8 worm cellular contexts compared by ENCODE assay signal in the genomic region with DNA sequence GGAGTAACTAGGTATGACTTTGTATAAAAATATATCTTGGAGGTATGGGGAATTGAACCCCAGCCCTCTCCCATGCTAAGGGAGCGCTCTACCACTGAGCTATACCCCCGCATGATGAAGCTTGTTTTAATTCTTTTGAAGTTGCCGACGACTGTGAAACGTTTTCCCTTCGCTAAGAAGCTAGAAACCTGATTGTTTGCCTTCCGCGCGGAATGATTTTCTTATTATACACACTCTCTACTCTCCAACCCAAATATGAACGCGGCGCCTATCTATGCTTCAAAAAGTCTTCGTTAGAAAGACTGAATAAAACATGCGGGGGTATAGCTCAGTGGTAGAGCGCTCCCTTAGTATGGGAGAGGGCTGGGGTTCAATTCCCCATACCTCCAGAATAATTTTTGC.
A peak's percentile ranks its signal among the peaks of the same experiment; 100 is the strongest.
TF ChIP-seq lines count a peak whose summit lies in the region.

No protein-coding gene starts in this region.

TF ChIP-seq in whole organism, L1 larva, 84 proteins besides CTCF, POLR2A, EP300 and RAD21:
- TF ChIP-seq nhr-19 (GFP tag; conservative IDR thresholded peaks at IDR 0.05; lab: Robert Waterston, UW) (no peak), dsc-1 (tag; optimal IDR thresholded peaks at IDR 0.05; lab: Kevin White, UChicago) (peak; percentile 0)

TF ChIP-seq in whole organism, L2 larva, 48 proteins besides CTCF, POLR2A, EP300 and RAD21 (continues in another document):
- TF ChIP-seq snpc-4 (tag; optimal IDR thresholded peaks at IDR 0.05; lab: Kevin White, UChicago) (no peak), dmd-4 (tag; optimal IDR thresholded peaks at IDR 0.05; lab: Kevin White, UChicago) (no peak), elt-1 (tag; optimal IDR thresholded peaks at IDR 0.05; lab: Kevin White, UChicago) (no peak), ZK546.5 (tag; optimal IDR thresholded peaks at IDR 0.05; lab: Kevin White, UChicago) (no peak), peb-1 (tag; optimal IDR thresholded peaks at IDR 0.05; lab: Kevin White, UChicago) (no peak), fos-1 (tag; optimal IDR thresholded peaks at IDR 0.05; lab: Kevin White, UChicago) (no peak), nhr-12 (tag; optimal IDR thresholded peaks at IDR 0.05; lab: Kevin White, UChicago) (no peak), Y55F3AM.14 (GFP tag; optimal IDR thresholded peaks at IDR 0.05; lab: Kevin White, UChicago) (peak; percentile 4), lin-11 (tag; optimal IDR thresholded peaks at IDR 0.05; lab: Kevin White, UChicago) (no peak), nhr-6 (tag; optimal IDR thresholded peaks at IDR 0.05; lab: Kevin White, UChicago) (no peak), unc-39 (tag; optimal IDR thresholded peaks at IDR 0.05; lab: Kevin White, UChicago) (no peak), F13H6.1 (tag; optimal IDR thresholded peaks at IDR 0.05; lab: Kevin White, UChicago) (peak; percentile 1), sma-3 (GFP tag; optimal IDR thresholded peaks at IDR 0.05; lab: Kevin White, UChicago) (peak; percentile 6)

TF ChIP-seq in whole organism, L3 larva, 47 proteins besides CTCF, POLR2A, EP300 and RAD21 (continues in another document):
- TF ChIP-seq skn-1 (tag; optimal IDR thresholded peaks at IDR 0.05; lab: Kevin White, UChicago) (no peak), daf-12 (tag; optimal IDR thresholded peaks at IDR 0.05; lab: Kevin White, UChicago) (no peak), pqm-1 (tag; optimal IDR thresholded peaks at IDR 0.05; lab: Kevin White, UChicago) (peak; percentile 4), ztf-11 (tag; optimal IDR thresholded peaks at IDR 0.05; lab: Kevin White, UChicago) (no peak), unc-62 (GFP tag; optimal IDR thresholded peaks at IDR 0.05; lab: Kevin White, UChicago) (no peak), egl-5 (tag; optimal IDR thresholded peaks at IDR 0.05; lab: Kevin White, UChicago) (no peak), nhr-237 (tag; optimal IDR thresholded peaks at IDR 0.05; lab: Kevin White, UChicago) (no peak), lin-39 (tag; optimal IDR thresholded peaks at IDR 0.05; lab: Kevin White, UChicago) (no peak), nfya-1 (tag; optimal IDR thresholded peaks at IDR 0.05; lab: Kevin White, UChicago; ENCODE audit: insufficient read depth) (peak; percentile 19), snpc-4 (tag; optimal IDR thresholded peaks at IDR 0.05; lab: Kevin White, UChicago) (no peak), ceh-9 (tag; optimal IDR thresholded peaks at IDR 0.05; lab: Kevin White, UChicago) (no peak), sea-2 (GFP tag; optimal IDR thresholded peaks at IDR 0.05; lab: Kevin White, UChicago) (no peak), tbx-2 (tag; optimal IDR thresholded peaks at IDR 0.05; lab: Kevin White, UChicago) (no peak)

TF ChIP-seq in whole organism, L4 larva, 104 proteins besides CTCF, POLR2A, EP300 and RAD21 (continues in another document):
- TF ChIP-seq spr-1 (tag; optimal IDR thresholded peaks at IDR 0.05; lab: Kevin White, UChicago) (peak; percentile 56), nhr-237 (tag; optimal IDR thresholded peaks at IDR 0.05; lab: Kevin White, UChicago) (no peak), dmd-9 (GFP tag; IDR thresholded peaks at IDR 0.05; lab: Robert Waterston, UW) (0 out of 2 replicates have a peak, but pooled peaks have one; percentile 60), nhr-111 (GFP tag; optimal IDR thresholded peaks at IDR 0.05; lab: Kevin White, UChicago) (peak; percentile 16), rbr-2 (tag; optimal IDR thresholded peaks at IDR 0.05; lab: Kevin White, UChicago) (peak; percentile 37), daf-8 (GFP tag; IDR thresholded peaks at IDR 0.05; lab: Robert Waterston, UW) (no peak), nhr-102 (tag; optimal IDR thresholded peaks at IDR 0.05; lab: Kevin White, UChicago) (peak; percentile 47), F26F4.8 (GFP tag; conservative IDR thresholded peaks at IDR 0.05; lab: Robert Waterston, UW) (0 out of 2 replicates have a peak, but pooled peaks have one; percentile 44), ceh-20 (GFP tag; IDR thresholded peaks at IDR 0.05; lab: Robert Waterston, UW) (0 out of 2 replicates have a peak, but pooled peaks have one; percentile 24), egl-43 (GFP tag; IDR thresholded peaks at IDR 0.05; lab: Robert Waterston, UW) (peak; percentile 83), vab-7 (GFP tag; IDR thresholded peaks at IDR 0.05; lab: Robert Waterston, UW) (no peak; the same call in 1 of the 2 replicates)

TF ChIP-seq in whole organism, early embryonic, 17 proteins besides CTCF, POLR2A, EP300 and RAD21:
- TF ChIP-seq tbx-37 (GFP tag; conservative IDR thresholded peaks at IDR 0.05; lab: Robert Waterston, UW): 0 out of 2 replicates have a peak, but pooled peaks have one; percentile 17
- TF ChIP-seq tbx-11 (GFP tag; IDR thresholded peaks at IDR 0.05; lab: Robert Waterston, UW): 0 out of 2 replicates have a peak, but pooled peaks have one; percentile 39
- TF ChIP-seq tra-4 (tag; optimal IDR thresholded peaks at IDR 0.05; lab: Kevin White, UChicago): no peak

TF ChIP-seq in whole organism, late embryonic, 69 proteins besides CTCF, POLR2A, EP300 and RAD21:
- TF ChIP-seq nhr-11 (tag; optimal IDR thresholded peaks at IDR 0.05; lab: Kevin White, UChicago) (no peak), gmeb-2 (tag; optimal IDR thresholded peaks at IDR 0.05; lab: Kevin White, UChicago) (no peak), ceh-34 (tag; optimal IDR thresholded peaks at IDR 0.05; lab: Kevin White, UChicago) (no peak), ttx-3 (tag; optimal IDR thresholded peaks at IDR 0.05; lab: Kevin White, UChicago) (no peak), sox-4 (tag; optimal IDR thresholded peaks at IDR 0.05; lab: Kevin White, UChicago) (peak; percentile 7), madf-2 (tag; optimal IDR thresholded peaks at IDR 0.05; lab: Kevin White, UChicago) (peak; percentile 12), pha-2 (tag; optimal IDR thresholded peaks at IDR 0.05; lab: Kevin White, UChicago) (no peak), hlh-15 (tag; optimal IDR thresholded peaks at IDR 0.05; lab: Kevin White, UChicago) (no peak), nfya-1 (tag; optimal IDR thresholded peaks at IDR 0.05; lab: Kevin White, UChicago) (peak; percentile 4), Y22D7AL.16 (tag; optimal IDR thresholded peaks at IDR 0.05; lab: Kevin White, UChicago) (peak; percentile 13), lin-11 (tag; optimal IDR thresholded peaks at IDR 0.05; lab: Kevin White, UChicago) (no peak), ceh-24 (tag; optimal IDR thresholded peaks at IDR 0.05; lab: Kevin White, UChicago) (no peak), hlh-8 (tag; optimal IDR thresholded peaks at IDR 0.05; lab: Kevin White, UChicago) (no peak), T23F11.4 (GFP tag; optimal IDR thresholded peaks at IDR 0.05; lab: Kevin White, UChicago) (no peak), che-1 (tag; optimal IDR thresholded peaks at IDR 0.05; lab: Kevin White, UChicago) (peak; percentile 16), unc-42 (tag; optimal IDR thresholded peaks at IDR 0.05; lab: Kevin White, UChicago) (no peak), ceh-22 (tag; optimal IDR thresholded peaks at IDR 0.05; lab: Kevin White, UChicago) (no peak)

TF ChIP-seq in whole organism, midembryonic, 9 proteins besides CTCF, POLR2A, EP300 and RAD21:
- TF ChIP-seq T22C8.4 (GFP tag; IDR thresholded peaks at IDR 0.05; lab: Robert Waterston, UW) (no peak), flt-1 (GFP tag; IDR thresholded peaks at IDR 0.05; lab: Robert Waterston, UW) (peak; percentile 71; the same call in 1 of the 2 replicates), cog-1 (tag; optimal IDR thresholded peaks at IDR 0.05; lab: Kevin White, UChicago) (no peak), ztf-23 (GFP tag; IDR thresholded peaks at IDR 0.05; lab: Robert Waterston, UW) (peak; percentile 71; the same call in 1 of the 2 replicates), klf-2 (GFP tag; conservative IDR thresholded peaks at IDR 0.05; lab: Robert Waterston, UW) (peak; percentile 58; the same call in 1 of the 2 replicates)

TF ChIP-seq in whole organism, young adult, 124 proteins besides CTCF, POLR2A, EP300 and RAD21 (continues in another document):
- 0 out of 2 replicates have a peak, but pooled peaks have one; percentile 41 for TF ChIP-seq nfyb-1 (GFP tag; IDR thresholded peaks at IDR 0.05; lab: Robert Waterston, UW)
- peak; percentile 36 for TF ChIP-seq sptf-2 (GFP tag; optimal IDR thresholded peaks at IDR 0.05; lab: Kevin White, UChicago)
- peak; percentile 68 for TF ChIP-seq die-1 (tag; optimal IDR thresholded peaks at IDR 0.05; lab: Kevin White, UChicago)
- TF ChIP-seq cebp-2 (GFP tag; IDR thresholded peaks at IDR 0.05; lab: Robert Waterston, UW): 0 out of 2 replicates have a peak, but pooled peaks have one; percentile 19
- peak; percentile 34 for TF ChIP-seq hrde-1 (tag; optimal IDR thresholded peaks at IDR 0.05; lab: Kevin White, UChicago; ENCODE audit: borderline replicate concordance)
- peak; percentile 66 for TF ChIP-seq ZK185.1 (tag; optimal IDR thresholded peaks at IDR 0.05; lab: Kevin White, UChicago; ENCODE audit: poor library complexity, severe bottlenecking)
- no peak for TF ChIP-seq ama-1 (optimal IDR thresholded peaks at IDR 0.05; lab: Kevin White, UChicago)
- no peak for TF ChIP-seq ama-1 (GFP tag; optimal IDR thresholded peaks at IDR 0.05; lab: Kevin White, UChicago)
- peak; percentile 39; the same call in 1 of the 2 replicates for TF ChIP-seq B0336.3 (GFP tag; IDR thresholded peaks at IDR 0.05; lab: Robert Waterston, UW)
- TF ChIP-seq tbp1 (GFP tag; optimal IDR thresholded peaks at IDR 0.05; lab: Kevin White, UChicago): peak; percentile 89
- no peak for TF ChIP-seq ztf-26 (tag; optimal IDR thresholded peaks at IDR 0.05; lab: Kevin White, UChicago)
- no peak for TF ChIP-seq fkh-3 (tag; optimal IDR thresholded peaks at IDR 0.05; lab: Kevin White, UChicago)
- no peak for TF ChIP-seq egl-18 (GFP tag; IDR thresholded peaks at IDR 0.05; lab: Robert Waterston, UW)
- TF ChIP-seq somi-1 (GFP tag; optimal IDR thresholded peaks at IDR 0.05; lab: Kevin White, UChicago): no peak
- TF ChIP-seq F22D6.2 (tag; optimal IDR thresholded peaks at IDR 0.05; lab: Kevin White, UChicago): no peak
- TF ChIP-seq him-1 (tag; optimal IDR thresholded peaks at IDR 0.05; lab: Kevin White, UChicago): peak; percentile 72
- peak; percentile 62 for TF ChIP-seq mes-4 (tag; optimal IDR thresholded peaks at IDR 0.05; lab: Kevin White, UChicago)
- TF ChIP-seq mxl-1 (tag; optimal IDR thresholded peaks at IDR 0.05; lab: Kevin White, UChicago): peak; percentile 59
- TF ChIP-seq pha-4 (tag; optimal IDR thresholded peaks at IDR 0.05; lab: Kevin White, UChicago): no peak
- peak; percentile 26 for TF ChIP-seq F49E8.2 (tag; optimal IDR thresholded peaks at IDR 0.05; lab: Kevin White, UChicago; ENCODE audit: insufficient read depth)
- TF ChIP-seq lsl-1 (GFP tag; optimal IDR thresholded peaks at IDR 0.05; lab: Kevin White, UChicago): peak; percentile 27
- TF ChIP-seq zfh-2 (GFP tag; conservative IDR thresholded peaks at IDR 0.05; lab: Robert Waterston, UW): no peak
- TF ChIP-seq madf-6 (GFP tag; IDR thresholded peaks at IDR 0.05; lab: Robert Waterston, UW): peak; percentile 57
- no peak for TF ChIP-seq bed-2 (GFP tag; IDR thresholded peaks at IDR 0.05; lab: Robert Waterston, UW)
- TF ChIP-seq rcor-1 (GFP tag; IDR thresholded peaks at IDR 0.05; lab: Robert Waterston, UW): no peak
- TF ChIP-seq B0019.2 (GFP tag; conservative IDR thresholded peaks at IDR 0.05; lab: Robert Waterston, UW): no peak; the same call in 1 of the 2 replicates
- TF ChIP-seq ztf-25 (GFP tag; IDR thresholded peaks at IDR 0.05; lab: Robert Waterston, UW): 0 out of 2 replicates have a peak, but pooled peaks have one; percentile 42
